Worm (Caenorhabditis elegans): ENCODE measurements around the gene B0361.14.

Gene B0361.14

ce11 chrIII:7285783-7286182 lies 13.5 kb downstream of the B0361.14 start, which contains the start of gene pho-5:
pho-5 (minus strand) TSS chrIII:7285883.
- no peak for TF ChIP-seq hlh-12 (tag; optimal IDR thresholded peaks at IDR 0.05)
- no peak for TF ChIP-seq hrde-1 (tag; optimal IDR thresholded peaks at IDR 0.05; ENCODE audit: borderline replicate concordance)
- peak; percentile 9 for TF ChIP-seq snpc-1.3 (tag; optimal IDR thresholded peaks at IDR 0.05; ENCODE audit: insufficient read depth)

ce11 chrIII:7281179-7281578 lies 18.2 kb downstream of the B0361.14 start, which contains the start of gene B0361.3:
B0361.3 (plus strand) TSS chrIII:7281462.
- no peak for TF ChIP-seq mcd-1 (GFP tag; IDR thresholded peaks at IDR 0.05)
- TF ChIP-seq ceh-79 (tag; optimal IDR thresholded peaks at IDR 0.05), result no peak
- TF ChIP-seq lag-1 (GFP tag; IDR thresholded peaks at IDR 0.05), result no peak
- TF ChIP-seq attf-3 (GFP tag; conservative IDR thresholded peaks at IDR 0.05), result peak; percentile 66; the same call in 1 of the 2 replicates
- TF ChIP-seq snpc-4 (GFP tag; optimal IDR thresholded peaks at IDR 0.05), result no peak
- peak in 1 of 4 experiments; percentile 55 for TF ChIP-seq snpc-4 (tag; optimal IDR thresholded peaks at IDR 0.05)
- TF ChIP-seq madf-6 (GFP tag; IDR thresholded peaks at IDR 0.05), result no peak
- no peak for TF ChIP-seq C17E4.6 (GFP tag; IDR thresholded peaks at IDR 0.05)
- no peak for TF ChIP-seq nfyb-1 (GFP tag; IDR thresholded peaks at IDR 0.05)
- TF ChIP-seq hlh-26 (GFP tag; conservative IDR thresholded peaks at IDR 0.05), result no peak
- no peak for TF ChIP-seq F10E7.11 (tag; optimal IDR thresholded peaks at IDR 0.05)

- TF ChIP-seq snpc-4 (GFP tag; optimal IDR thresholded peaks at IDR 0.05), result peak; percentile 97
- peak; percentile 99 to 100 (median 100) for TF ChIP-seq snpc-4 (tag; optimal IDR thresholded peaks at IDR 0.05)
- TF ChIP-seq ztf-18 (tag; optimal IDR thresholded peaks at IDR 0.05), result peak; percentile 46
- peak; percentile 58 for TF ChIP-seq attf-5 (GFP tag; optimal IDR thresholded peaks at IDR 0.05)
- TF ChIP-seq bed-1 (GFP tag; IDR thresholded peaks at IDR 0.05), result no peak
- no peak for TF ChIP-seq ztf-28 (GFP tag; IDR thresholded peaks at IDR 0.05)
- TF ChIP-seq Y67H2A.10 (GFP tag; conservative IDR thresholded peaks at IDR 0.05), result no peak
- TF ChIP-seq nhr-80 (tag; optimal IDR thresholded peaks at IDR 0.05), result peak; percentile 52
- no peak for TF ChIP-seq mxl-1 (tag; optimal IDR thresholded peaks at IDR 0.05)
- peak; percentile 36 for TF ChIP-seq zim-3 (tag; optimal IDR thresholded peaks at IDR 0.05)
- TF ChIP-seq ceh-100 (GFP tag; IDR thresholded peaks at IDR 0.05), result 0 out of 2 replicates have a peak, but pooled peaks have one; percentile 42
- peak; percentile 51 for TF ChIP-seq tlf-1 (GFP tag; optimal IDR thresholded peaks at IDR 0.05)
- TF ChIP-seq somi-1 (GFP tag; optimal IDR thresholded peaks at IDR 0.05), result peak; percentile 60
- TF ChIP-seq let-526 (GFP tag; IDR thresholded peaks at IDR 0.05), result no peak
- TF ChIP-seq nfya-1 (tag; optimal IDR thresholded peaks at IDR 0.05; ENCODE audit: borderline replicate concordance, insufficient read depth), result no peak
- TF ChIP-seq him-1 (tag; optimal IDR thresholded peaks at IDR 0.05), result no peak
- peak in 1 of 2 experiments; percentile 6 for TF ChIP-seq rec-8 (tag; optimal IDR thresholded peaks at IDR 0.05)
- TF ChIP-seq ztf-22 (GFP tag; optimal IDR thresholded peaks at IDR 0.05), result no peak
- TF ChIP-seq die-1 (tag; optimal IDR thresholded peaks at IDR 0.05), result peak; percentile 16
- no peak for TF ChIP-seq ceh-91 (GFP tag; IDR thresholded peaks at IDR 0.05)
- no peak for TF ChIP-seq unc-62 (GFP tag; optimal IDR thresholded peaks at IDR 0.05)
- no peak for TF ChIP-seq madf-8 (GFP tag; conservative IDR thresholded peaks at IDR 0.05)
- TF ChIP-seq hlh-26 (GFP tag; conservative IDR thresholded peaks at IDR 0.05), result no peak
- TF ChIP-seq nhr-179 (tag; optimal IDR thresholded peaks at IDR 0.05), result no peak
- TF ChIP-seq hrde-1 (tag; optimal IDR thresholded peaks at IDR 0.05; ENCODE audit: borderline replicate concordance), result no peak
- peak; percentile 72 for TF ChIP-seq ceh-27 (GFP tag; optimal IDR thresholded peaks at IDR 0.05)
- no peak for TF ChIP-seq T26A5.8 (tag; optimal IDR thresholded peaks at IDR 0.05)
- TF ChIP-seq repo-1 (tag; optimal IDR thresholded peaks at IDR 0.05), result peak; percentile 95
- no peak for TF ChIP-seq ztf-6 (GFP tag; IDR thresholded peaks at IDR 0.05)
- no peak for TF ChIP-seq sptf-2 (GFP tag; optimal IDR thresholded peaks at IDR 0.05)
- TF ChIP-seq F52B5.7 (tag; optimal IDR thresholded peaks at IDR 0.05), result peak; percentile 38
- peak; percentile 5 for TF ChIP-seq athp-1 (tag; optimal IDR thresholded peaks at IDR 0.05)
- no peak for TF ChIP-seq ztf-3 (GFP tag; optimal IDR thresholded peaks at IDR 0.05)
- TF ChIP-seq Y95B8A.8 (GFP tag; IDR thresholded peaks at IDR 0.05), result no peak
- TF ChIP-seq lsy-27 (tag; optimal IDR thresholded peaks at IDR 0.05; ENCODE audit: borderline replicate concordance, insufficient read depth), result no peak
These were observed 20.8 kb downstream of the B0361.14 start for ce11 chrIII:7278491-7278890.
